Fruit fly (Drosophila melanogaster) whole organism, embryonic: ENCODE data around the gene Polr1C.
A peak's percentile ranks its signal among the peaks of the same experiment; 100 is the strongest.

Experiments used
- Asciz ChIP-seq: fragments of 200-800 bp; sonication (Bioruptor generic); optimal IDR thresholded peaks from 2 replicates; lab custom pipeline; 2017; ENCODE audit warnings: missing biosample characterization, mild to moderate bottlenecking, missing genetic modification characterization, missing genetic modification reagents
- Atf-2 ChIP-seq: fragments of 200-800 bp; sonication (Bioruptor generic); optimal IDR thresholded peaks from 2 replicates; lab custom pipeline; 2016; ENCODE audit warnings: missing biosample characterization, missing genetic modification characterization
- Awh ChIP-seq: fragments of 200-800 bp; sonication (Bioruptor generic); IDR thresholded peaks from 2 replicates; pipeline ENCODE4, ENCODE4 v1.3.6; 2022; ENCODE audit warnings: missing biosample characterization, missing genetic modification characterization
- CG10267 ChIP-seq: fragments of 200-800 bp; sonication (Bioruptor generic); optimal IDR thresholded peaks from 2 replicates; lab custom pipeline; 2018; ENCODE audit warnings: missing biosample characterization, mild to moderate bottlenecking, missing genetic modification characterization, moderate library complexity
- CG10321 ChIP-seq: fragments of 200-800 bp; sonication (Bioruptor generic); IDR thresholded peaks from 2 replicates; pipeline ENCODE4 v1.3.6; 2022; ENCODE audit warnings: missing biosample characterization, missing genetic modification characterization
- CG11456 ChIP-seq: fragments of 200-800 bp; sonication (Bioruptor generic); IDR thresholded peaks from 3 replicates; pipeline ENCODE4 v1.3.6; 2022; ENCODE audit warnings: missing biosample characterization, missing genetic modification characterization
- CG11695 ChIP-seq: fragments of 200-800 bp; sonication (Bioruptor generic); IDR thresholded peaks from 3 replicates; pipeline ENCODE4 v1.3.6; 2022; ENCODE audit warnings: missing biosample characterization, missing genetic modification characterization
- CG13424 ChIP-seq: fragments of 200-800 bp; sonication (Bioruptor generic); optimal IDR thresholded peaks from 2 replicates; lab custom pipeline; 2019; ENCODE audit warnings: missing biosample characterization, mild to moderate bottlenecking, missing genetic modification characterization, moderate library complexity
- CG15073 ChIP-seq: fragments of 200-800 bp; sonication (Bioruptor generic); optimal IDR thresholded peaks from 2 replicates; lab custom pipeline; 2016; ENCODE audit warnings: missing biosample characterization, missing genetic modification characterization
- CG15514 ChIP-seq: fragments of 200-800 bp; sonication (Bioruptor generic); optimal IDR thresholded peaks from 3 replicates; lab custom pipeline; 2017; ENCODE audit warnings: missing biosample characterization, missing genetic modification characterization, mild to moderate bottlenecking, moderate library complexity, missing genetic modification reagents
- CG17328 ChIP-seq: fragments of 200-800 bp; sonication (Bioruptor generic); IDR thresholded peaks from 2 replicates; pipeline ENCODE4 v1.3.6; 2022; ENCODE audit warnings: missing biosample characterization, missing genetic modification characterization
- CG18476 ChIP-seq: fragments of 200-800 bp; sonication (Bioruptor generic); optimal IDR thresholded peaks from 2 replicates; lab custom pipeline; 2016; ENCODE audit warnings: missing biosample characterization, mild to moderate bottlenecking, missing genetic modification characterization
- CG18599 ChIP-seq: fragments of 200-800 bp; sonication (Bioruptor generic); optimal IDR thresholded peaks from 3 replicates; lab custom pipeline; 2017; ENCODE audit warnings: missing biosample characterization, missing genetic modification characterization, mild to moderate bottlenecking, moderate library complexity, missing genetic modification reagents
- CG2875 ChIP-seq: fragments of 200-800 bp; sonication (Bioruptor generic); optimal IDR thresholded peaks from 2 replicates; lab custom pipeline; 2017; ENCODE audit warnings: missing biosample characterization, mild to moderate bottlenecking, missing genetic modification characterization, missing genetic modification reagents
- CG34376 ChIP-seq: fragments of 200-800 bp; sonication (Bioruptor generic); optimal IDR thresholded peaks from 2 replicates; lab custom pipeline; 2018; ENCODE audit warnings: missing biosample characterization, mild to moderate bottlenecking, missing genetic modification characterization
- CG34422 ChIP-seq: fragments of 200-800 bp; sonication (Bioruptor generic); IDR thresholded peaks from 3 replicates; pipeline ENCODE4 v1.3.6; 2022; ENCODE audit warnings: missing biosample characterization, missing genetic modification characterization
- CG6254 ChIP-seq: fragments of 200-800 bp; sonication (Bioruptor generic); optimal IDR thresholded peaks from 3 replicates; lab custom pipeline; 2017; ENCODE audit warnings: mild to moderate bottlenecking, missing biosample characterization, missing genetic modification reagents, missing genetic modification characterization
- CG7271 ChIP-seq: fragments of 200-800 bp; sonication (Bioruptor generic); optimal IDR thresholded peaks from 2 replicates; lab custom pipeline; 2018; ENCODE audit warnings: missing biosample characterization, mild to moderate bottlenecking, missing genetic modification characterization, moderate library complexity
- CG9817 ChIP-seq: fragments of 200-800 bp; sonication (Bioruptor generic); optimal IDR thresholded peaks from 2 replicates; lab custom pipeline; 2018; ENCODE audit warnings: missing biosample characterization, mild to moderate bottlenecking, missing genetic modification characterization, moderate library complexity
- CrebB ChIP-seq: fragments of 200-800 bp; sonication (Bioruptor generic); optimal IDR thresholded peaks from 3 replicates; lab custom pipeline; 2018; ENCODE audit warnings: missing biosample characterization, mild to moderate bottlenecking, missing genetic modification characterization
- D19A ChIP-seq: fragments of 200-800 bp; optimal IDR thresholded peaks from 3 replicates; lab custom pipeline; 2019; ENCODE audit warnings: missing biosample characterization, mild to moderate bottlenecking, missing genetic modification characterization, moderate library complexity
- Dip2 ChIP-seq: fragments of 200-800 bp; sonication (Bioruptor generic); IDR thresholded peaks from 2 replicates; pipeline ENCODE4 v1.3.6; 2022; ENCODE audit warnings: missing biosample characterization, missing genetic modification characterization
- E2f1 ChIP-seq: fragments of 200-800 bp; sonication (Bioruptor generic); IDR thresholded peaks from 2 replicates; pipeline ENCODE4 v1.3.6; 2022; ENCODE audit warnings: missing biosample characterization, missing genetic modification characterization
- Gug ChIP-seq: fragments of 200-800 bp; sonication (Bioruptor generic); IDR thresholded peaks from 4 replicates; pipeline ENCODE4 v1.3.6; 2022; ENCODE audit warnings: missing biosample characterization, missing genetic modification characterization
- Hmr ChIP-seq: fragments of 200-800 bp; sonication (Bioruptor generic); optimal IDR thresholded peaks from 3 replicates; lab custom pipeline; 2017; ENCODE audit warnings: mild to moderate bottlenecking, missing biosample characterization, missing genetic modification reagents, missing genetic modification characterization
- Hr51 ChIP-seq, 2 experiments: fragments of 200-800 bp; sonication (Bioruptor generic); optimal IDR thresholded peaks; 2 replicates in 1 of 2; 3 replicates in 1 of 2; lab custom pipeline; 2016 to 2018; ENCODE audit warnings: missing biosample characterization in 2 of 2, missing genetic modification characterization in 2 of 2, mild to moderate bottlenecking in 1 of 2, moderate library complexity in 1 of 2
- Lhr ChIP-seq: fragments of 200-800 bp; sonication (Bioruptor generic); optimal IDR thresholded peaks from 3 replicates; lab custom pipeline; 2017; ENCODE audit warnings: mild to moderate bottlenecking, missing biosample characterization, missing genetic modification reagents, missing genetic modification characterization
- NC2α ChIP-seq: fragments of 200-800 bp; sonication (Bioruptor generic); optimal IDR thresholded peaks from 2 replicates; lab custom pipeline; 2016; ENCODE audit warnings: missing biosample characterization, missing genetic modification characterization
- Optix ChIP-seq: fragments of 200-800 bp; sonication (Bioruptor generic); IDR thresholded peaks from 3 replicates; pipeline ENCODE4 v1.3.6; 2022; ENCODE audit warnings: missing biosample characterization, missing genetic modification characterization
- PHDP ChIP-seq: fragments of 200-800 bp; sonication (Bioruptor generic); optimal IDR thresholded peaks from 3 replicates; lab custom pipeline; 2018; ENCODE audit warnings: missing biosample characterization, mild to moderate bottlenecking, missing genetic modification characterization, moderate library complexity
- Ssrp ChIP-seq: fragments of 200-800 bp; sonication (Bioruptor generic); optimal IDR thresholded peaks from 2 replicates; lab custom pipeline; 2018; ENCODE audit warnings: missing biosample characterization, mild to moderate bottlenecking, missing genetic modification characterization, moderate library complexity
- chinmo ChIP-seq: fragments of 200-800 bp; sonication (Bioruptor generic); IDR thresholded peaks from 4 replicates; pipeline ENCODE4 v1.3.6; 2022; ENCODE audit warnings: missing biosample characterization, missing genetic modification characterization; ENCODE audit not compliant: partially characterized antibody
- cwo ChIP-seq: fragments of 200-800 bp; sonication (Bioruptor generic); optimal IDR thresholded peaks from 3 replicates; lab custom pipeline; 2017; ENCODE audit warnings: missing biosample characterization, missing genetic modification characterization, mild to moderate bottlenecking, moderate library complexity, missing genetic modification reagents
- en ChIP-seq: fragments of 200-800 bp; sonication (Bioruptor generic); optimal IDR thresholded peaks from 2 replicates; lab custom pipeline; 2016; ENCODE audit warnings: missing biosample characterization, missing genetic modification characterization
- esg ChIP-seq: fragments of 200-800 bp; sonication (Bioruptor generic); conservative IDR thresholded peaks from 2 replicates; pipeline ENCODE4 v1.3.6; 2022; ENCODE audit warnings: missing biosample characterization, missing genetic modification characterization
- exex ChIP-seq: fragments of 200-800 bp; sonication (Bioruptor generic); optimal IDR thresholded peaks from 4 replicates; lab custom pipeline; 2018; ENCODE audit warnings: missing biosample characterization, mild to moderate bottlenecking, missing genetic modification characterization, moderate library complexity
- gro ChIP-seq: fragments of 200-800 bp; sonication (Bioruptor generic); optimal IDR thresholded peaks from 2 replicates; lab custom pipeline; 2016; ENCODE audit warnings: missing biosample characterization, missing genetic modification characterization
- lmd ChIP-seq: fragments of 200-800 bp; sonication (Bioruptor generic); IDR thresholded peaks from 2 replicates; pipeline ENCODE4 v1.3.6; 2022; ENCODE audit warnings: missing biosample characterization, missing genetic modification characterization
- otp ChIP-seq: fragments of 200-800 bp; sonication (Bioruptor generic); IDR thresholded peaks from 3 replicates; pipeline ENCODE4, ENCODE4 v1.3.6; 2022; ENCODE audit warnings: missing biosample characterization, missing genetic modification characterization
- psq ChIP-seq: fragments of 200-800 bp; sonication (Bioruptor generic); optimal IDR thresholded peaks from 2 replicates; lab custom pipeline; 2017; ENCODE audit warnings: missing biosample characterization, missing genetic modification characterization
- schlank ChIP-seq: fragments of 200-800 bp; sonication (Bioruptor generic); optimal IDR thresholded peaks from 2 replicates; lab custom pipeline; 2018; ENCODE audit warnings: missing biosample characterization, mild to moderate bottlenecking, missing genetic modification characterization
- sd ChIP-seq: fragments of 200-800 bp; sonication (Bioruptor generic); optimal IDR thresholded peaks from 3 replicates; lab custom pipeline; 2018; ENCODE audit warnings: missing biosample characterization, mild to moderate bottlenecking, missing genetic modification characterization, moderate library complexity
- sens-2 ChIP-seq: fragments of 200-800 bp; sonication (Bioruptor generic); IDR thresholded peaks from 2 replicates; pipeline ENCODE4 v1.3.6; 2022; ENCODE audit warnings: missing biosample characterization, missing genetic modification characterization
- sim ChIP-seq: fragments of 200-800 bp; sonication (Bioruptor generic); IDR thresholded peaks from 2 replicates; pipeline ENCODE4 v1.3.6; 2022; ENCODE audit warnings: missing biosample characterization, missing genetic modification characterization
- stc ChIP-seq: fragments of 200-800 bp; sonication (Bioruptor generic); IDR thresholded peaks from 2 replicates; pipeline ENCODE4 v1.3.6; 2022; ENCODE audit warnings: missing biosample characterization, missing genetic modification characterization
- sug ChIP-seq: fragments of 200-800 bp; optimal IDR thresholded peaks from 2 replicates; lab custom pipeline; 2019; ENCODE audit warnings: missing biosample characterization, mild to moderate bottlenecking, missing genetic modification characterization, moderate library complexity
- tio ChIP-seq: fragments of 200-800 bp; sonication (Bioruptor generic); optimal IDR thresholded peaks from 2 replicates; lab custom pipeline; 2017; ENCODE audit warnings: missing biosample characterization, missing genetic modification characterization, inconsistent platforms
- tll ChIP-seq, 2 experiments: fragments of 200-800 bp in 1 of 2; fragments of >200 bp in 1 of 2; sonication (Bioruptor generic) in 1 of 2; optimal IDR thresholded peaks; 2 replicates each; lab custom pipeline; 2017 to 2019; ENCODE audit warnings: missing biosample characterization in 2 of 2, missing genetic modification characterization in 2 of 2, mild to moderate bottlenecking in 1 of 2, moderate library complexity in 1 of 2
- unc-4 ChIP-seq: fragments of 200-800 bp; sonication (Bioruptor generic); IDR thresholded peaks from 2 replicates; pipeline ENCODE4 v1.3.6; 2022; ENCODE audit warnings: missing biosample characterization, missing genetic modification characterization; ENCODE audit not compliant: partially characterized antibody
- unpg ChIP-seq: fragments of 200-800 bp; sonication (Bioruptor generic); optimal IDR thresholded peaks from 3 replicates; lab custom pipeline; 2018; ENCODE audit warnings: missing biosample characterization, mild to moderate bottlenecking, missing genetic modification characterization, moderate library complexity
- zen ChIP-seq: fragments of 200-800 bp; sonication (Bioruptor generic); optimal IDR thresholded peaks from 3 replicates; lab custom pipeline; 2018; ENCODE audit warnings: missing biosample characterization, mild to moderate bottlenecking, missing genetic modification characterization, moderate library complexity

Gene Polr1C

DNA sequence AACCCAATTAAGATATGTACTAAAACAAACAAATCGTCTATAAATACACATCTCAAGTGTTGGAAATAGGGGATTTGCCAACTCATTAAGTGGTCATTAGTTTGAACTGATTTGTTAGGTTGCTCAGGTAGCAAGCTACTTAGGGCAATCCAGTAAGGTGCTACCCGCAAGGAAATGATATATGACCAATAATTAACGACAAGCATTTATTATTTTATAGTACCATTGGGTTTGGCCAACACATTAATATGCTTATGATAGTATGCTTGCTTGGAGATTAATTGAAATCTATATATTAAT is 27.0 kb downstream of the Polr1C start:
- peak in 1 of 2 experiments; percentile 27 for TF ChIP-seq tll (GFP tag; optimal IDR thresholded peaks at IDR 0.05; lab: Kevin White, UChicago)
- no peak for TF ChIP-seq Awh
- no peak for TF ChIP-seq CG10267 (tag; lab: Kevin White, UChicago)
- no peak for TF ChIP-seq schlank (tag; lab: Kevin White, UChicago)
- TF ChIP-seq unpg, result no peak
- no peak for TF ChIP-seq lmd (GFP tag; lab: Robert Waterston, UW)
- TF ChIP-seq Dip2 (GFP tag; lab: Robert Waterston, UW), result no peak
- TF ChIP-seq unc-4 (GFP tag; lab: Robert Waterston, UW), result no peak
- no peak for TF ChIP-seq Atf-2 (GFP tag; lab: Kevin White, UChicago)
- no peak for TF ChIP-seq CG15514
- no peak for TF ChIP-seq CG11695
- no peak for TF ChIP-seq Optix (GFP tag; lab: Robert Waterston, UW)
- TF ChIP-seq CG6254 (GFP tag; lab: Kevin White, UChicago), result no peak
- no peak for TF ChIP-seq CG9817 (tag; lab: Kevin White, UChicago)
- TF ChIP-seq Hr51 (GFP tag; optimal IDR thresholded peaks at IDR 0.05; lab: Kevin White, UChicago), result no peak
- peak; percentile 27 for TF ChIP-seq cwo
- TF ChIP-seq sim, result no peak
- no peak for TF ChIP-seq chinmo
- TF ChIP-seq zen, result peak; percentile 92
- TF ChIP-seq Asciz (GFP tag; lab: Kevin White, UChicago), result no peak
- TF ChIP-seq Lhr (GFP tag; lab: Kevin White, UChicago), result no peak
- no peak for TF ChIP-seq CG2875
- TF ChIP-seq CG17328 (GFP tag; lab: Robert Waterston, UW), result no peak
- TF ChIP-seq PHDP (tag; lab: Kevin White, UChicago), result peak; percentile 4
- no peak for TF ChIP-seq CG7271
- no peak for TF ChIP-seq E2f1 (GFP tag; lab: Robert Waterston, UW)
- TF ChIP-seq esg (GFP tag; lab: Robert Waterston, UW), result no peak
- TF ChIP-seq Ssrp (tag; lab: Kevin White, UChicago), result no peak
- TF ChIP-seq en, result no peak
- no peak for TF ChIP-seq gro (GFP tag; lab: Kevin White, UChicago)
- TF ChIP-seq sd, result peak; percentile 20
- TF ChIP-seq Hmr (GFP tag; lab: Kevin White, UChicago), result no peak
- TF ChIP-seq exex (tag; lab: Kevin White, UChicago), result peak; percentile 98
- TF ChIP-seq Gug (GFP tag; lab: Robert Waterston, UW), result no peak
- no peak for TF ChIP-seq CG11456 (GFP tag; lab: Robert Waterston, UW)
- TF ChIP-seq CG10321 (GFP tag; lab: Robert Waterston, UW), result no peak
- TF ChIP-seq NC2α, result no peak
- TF ChIP-seq CG34376, result peak; percentile 36
- TF ChIP-seq CG18476 (GFP tag; lab: Kevin White, UChicago), result no peak
- TF ChIP-seq CG34422 (GFP tag; lab: Robert Waterston, UW), result no peak
- no peak for TF ChIP-seq CG13424 (tag; lab: Kevin White, UChicago)
- peak; percentile 55; the same call in 1 of the 2 replicates for TF ChIP-seq sens-2 (GFP tag; lab: Robert Waterston, UW)
- TF ChIP-seq CG15073, result no peak
- TF ChIP-seq tio (GFP tag; lab: Kevin White, UChicago), result no peak
- TF ChIP-seq otp (GFP tag; lab: Robert Waterston, UW), result no peak
- no peak for TF ChIP-seq D19A
- TF ChIP-seq stc, result no peak
- no peak for TF ChIP-seq CrebB (tag; lab: Kevin White, UChicago)
- TF ChIP-seq CG18599, result no peak
- peak; percentile 67 for TF ChIP-seq sug (tag; lab: Kevin White, UChicago)
- TF ChIP-seq psq (GFP tag; lab: Kevin White, UChicago), result no peak
